Worm (Caenorhabditis elegans): Measurements from ENCODE around the gene gstk-2.

The gstk-2 gene

ce11 chrIV:7235382-7235917 is 6.6 kb downstream of the gstk-2 start (continued):
- TF ChIP-seq sup-37 (GFP tag; optimal IDR thresholded peaks at IDR 0.05) (no peak), tbx-2 (tag; optimal IDR thresholded peaks at IDR 0.05) (peak; percentile 59), pqm-1 (tag; optimal IDR thresholded peaks at IDR 0.05) (no peak), nhr-20 (tag; optimal IDR thresholded peaks at IDR 0.05) (peak; percentile 71)

ce11 chrIV:7234623-7235022 is 7.4 kb downstream of the gstk-2 start:
- TF ChIP-seq unc-30 (tag; optimal IDR thresholded peaks at IDR 0.05) = no peak
- TF ChIP-seq nhr-85 (tag) = peak; percentile 16

ce11 chrIV:7233566-7234014 is 8.5 kb downstream of the gstk-2 start:
- TF ChIP-seq nhr-85 (tag) (peak; percentile 68), nhr-20 (tag; optimal IDR thresholded peaks at IDR 0.05) (peak; percentile 17), nhr-90 (tag; optimal IDR thresholded peaks at IDR 0.05; ENCODE audit: poor library complexity) (no peak), lsy-2 (tag; optimal IDR thresholded peaks at IDR 0.05) (peak in 1 of 2 experiments; percentile 15), nhr-71 (tag; optimal IDR thresholded peaks at IDR 0.05) (peak; percentile 32), hpl-2 (GFP tag; optimal IDR thresholded peaks at IDR 0.05) (no peak), pag-3 (tag; optimal IDR thresholded peaks at IDR 0.05; ENCODE audit: borderline replicate concordance, insufficient read depth) (peak; percentile 57), mab-9 (GFP tag; IDR thresholded peaks at IDR 0.05) (no peak), rnt-1 (tag; optimal IDR thresholded peaks at IDR 0.05) (peak; percentile 28), snu-23 (GFP tag; optimal IDR thresholded peaks at IDR 0.05) (peak; percentile 34), mep-1 (tag; optimal IDR thresholded peaks at IDR 0.05) (peak; percentile 29), blmp-1 (tag; optimal IDR thresholded peaks at IDR 0.05) (peak; percentile 81), nhr-76 (tag; optimal IDR thresholded peaks at IDR 0.05) (no peak), lin-14 (GFP tag; optimal IDR thresholded peaks at IDR 0.05) (peak; percentile 59), elt-3 (tag; optimal IDR thresholded peaks at IDR 0.05) (peak in 2 of 6 experiments; percentile 3 to 7)

ce11 chrIV:7230935-7231334 is 11.1 kb downstream of the gstk-2 start, which contains the start of gene D2024.4:
Gene D2024.4, plus strand, starts transcription at chrIV:7231235.
- TF ChIP-seq zag-1 (tag; optimal IDR thresholded peaks at IDR 0.05) (no peak), snu-23 (GFP tag; optimal IDR thresholded peaks at IDR 0.05) (no peak), efl-1 (optimal IDR thresholded peaks at IDR 0.05) (no peak), efl-1 (GFP tag; optimal IDR thresholded peaks at IDR 0.05 in 1 of 2) (peak in 1 of 2 experiments; percentile 61), unc-98 (GFP tag; IDR thresholded peaks at IDR 0.05) (no peak)

- TF ChIP-seq ceh-90 (tag; optimal IDR thresholded peaks at IDR 0.05) (no peak), unc-62 (GFP tag; optimal IDR thresholded peaks at IDR 0.05) (no peak), lin-35 (GFP tag; optimal IDR thresholded peaks at IDR 0.05) (peak; percentile 54 to 78), lin-39 (tag; optimal IDR thresholded peaks at IDR 0.05) (no peak), ztf-11 (tag; optimal IDR thresholded peaks at IDR 0.05) (no peak), nhr-12 (tag; optimal IDR thresholded peaks at IDR 0.05) (no peak), mep-1 (tag; optimal IDR thresholded peaks at IDR 0.05) (peak; percentile 89), irx-1 (tag; optimal IDR thresholded peaks at IDR 0.05) (peak; percentile 11), mab-9 (GFP tag; IDR thresholded peaks at IDR 0.05) (no peak), fos-1 (tag; optimal IDR thresholded peaks at IDR 0.05) (peak; percentile 58), nhr-84 (tag; optimal IDR thresholded peaks at IDR 0.05) (no peak), lir-3 (tag; optimal IDR thresholded peaks at IDR 0.05; ENCODE audit: poor library complexity) (peak; percentile 69), isw-1 (GFP tag; IDR thresholded peaks at IDR 0.05) (peak; percentile 32), pqm-1 (tag; optimal IDR thresholded peaks at IDR 0.05) (no peak), fkh-10 (GFP tag; optimal IDR thresholded peaks at IDR 0.05) (peak; percentile 39), Y116A8C.19 (tag; optimal IDR thresholded peaks at IDR 0.05; ENCODE audit: borderline replicate concordance) (no peak), nhr-77 (tag; optimal IDR thresholded peaks at IDR 0.05) (peak; percentile 49), elt-2 (tag; optimal IDR thresholded peaks at IDR 0.05) (peak; percentile 13), C04F5.9 (tag; optimal IDR thresholded peaks at IDR 0.05) (no peak), zag-1 (tag; optimal IDR thresholded peaks at IDR 0.05) (no peak), C16A3.4 (tag; optimal IDR thresholded peaks at IDR 0.05) (peak; percentile 82), sox-4 (tag; optimal IDR thresholded peaks at IDR 0.05) (no peak), C34B4.2 (tag; optimal IDR thresholded peaks at IDR 0.05) (no peak), mdl-1 (tag; optimal IDR thresholded peaks at IDR 0.05) (peak in 1 of 2 experiments; percentile 40), nhr-71 (tag; optimal IDR thresholded peaks at IDR 0.05) (peak; percentile 78), vab-15 (tag; optimal IDR thresholded peaks at IDR 0.05) (peak; percentile 35), lin-13 (GFP tag; optimal IDR thresholded peaks at IDR 0.05) (no peak)
Measured at ce11 chrIV:7230198-7230597, 11.9 kb downstream of the gstk-2 start, which contains the start of gene cap-1. Gene cap-1, minus strand, starts transcription at chrIV:7230223.
